Fruit fly (Drosophila melanogaster) whole organism, embryonic: ENCODE results near the gene TTLL4A.

Experiments used
- Atf3 ChIP-seq: fragments of 200-800 bp; sonication (Bioruptor generic); optimal IDR thresholded peaks from 3 replicates; lab custom pipeline; 2016; ENCODE audit warnings: missing biosample characterization, missing genetic modification characterization
- CG12219 ChIP-seq: fragments of 200-800 bp; sonication (Bioruptor generic); optimal IDR thresholded peaks from 3 replicates; lab custom pipeline; 2018; ENCODE audit warnings: missing biosample characterization, mild to moderate bottlenecking, missing genetic modification characterization
- CG12659 ChIP-seq: fragments of 200-800 bp; sonication (Bioruptor generic); optimal IDR thresholded peaks from 3 replicates; lab custom pipeline; 2017; ENCODE audit warnings: mild to moderate bottlenecking, missing biosample characterization, missing genetic modification reagents, missing genetic modification characterization
- CG14860 ChIP-seq: fragments of 200-800 bp; sonication (Bioruptor generic); IDR thresholded peaks from 3 replicates; pipeline ENCODE4 v1.3.6; 2022; ENCODE audit warnings: missing biosample characterization, missing genetic modification characterization; ENCODE audit not compliant: partially characterized antibody
- CG17912 ChIP-seq: fragments of 200-800 bp; sonication (Bioruptor generic); optimal IDR thresholded peaks from 2 replicates; lab custom pipeline; 2018; ENCODE audit warnings: missing biosample characterization, mild to moderate bottlenecking, missing genetic modification characterization
- CG18619 ChIP-seq: fragments of 200-800 bp; sonication (Bioruptor generic); optimal IDR thresholded peaks from 3 replicates; lab custom pipeline; 2017; ENCODE audit warnings: missing biosample characterization, mild to moderate bottlenecking, missing genetic modification characterization
- CG30403 ChIP-seq: fragments of 200-800 bp; sonication (Bioruptor generic); optimal IDR thresholded peaks from 3 replicates; lab custom pipeline; 2016; ENCODE audit warnings: missing biosample characterization, missing genetic modification characterization
- CG31441 ChIP-seq: fragments of 200-800 bp; sonication (Bioruptor generic); IDR thresholded peaks from 2 replicates; pipeline ENCODE4 v1.3.6; 2022; ENCODE audit warnings: missing biosample characterization, missing genetic modification characterization
- CG6854 ChIP-seq: fragments of 200-800 bp; sonication (Bioruptor generic); optimal IDR thresholded peaks from 3 replicates; lab custom pipeline; 2017; ENCODE audit warnings: missing biosample characterization, mild to moderate bottlenecking, missing genetic modification characterization
- CG7786 ChIP-seq: fragments of 200-800 bp; sonication (Bioruptor generic); optimal IDR thresholded peaks from 2 replicates; lab custom pipeline; 2016; ENCODE audit warnings: missing biosample characterization, missing genetic modification characterization
- CG7928 ChIP-seq: fragments of 200-800 bp; sonication (Bioruptor generic); optimal IDR thresholded peaks from 2 replicates; lab custom pipeline; 2017; ENCODE audit warnings: missing biosample characterization, mild to moderate bottlenecking, missing genetic modification characterization
- CG8290 ChIP-seq, 3 experiments: fragments of 200-800 bp; sonication (Bioruptor generic); optimal IDR thresholded peaks; 2 replicates each; lab custom pipeline; 2016 to 2019; ENCODE audit warnings: missing biosample characterization in 3 of 3, missing genetic modification characterization in 3 of 3, mild to moderate bottlenecking in 2 of 3, moderate library complexity in 1 of 3
- CG9727 ChIP-seq: fragments of 200-800 bp; sonication (Bioruptor generic); optimal IDR thresholded peaks from 3 replicates; lab custom pipeline; 2017; ENCODE audit warnings: missing biosample characterization, mild to moderate bottlenecking, missing genetic modification characterization
- CoRest ChIP-seq: fragments of 200-800 bp; sonication (Bioruptor generic); optimal IDR thresholded peaks from 3 replicates; lab custom pipeline; 2018; ENCODE audit warnings: missing biosample characterization, mild to moderate bottlenecking, missing genetic modification characterization, moderate library complexity
- D19B ChIP-seq: fragments of 200-800 bp; sonication (Bioruptor generic); optimal IDR thresholded peaks from 2 replicates; lab custom pipeline; 2017; ENCODE audit warnings: missing biosample characterization, mild to moderate bottlenecking, missing genetic modification characterization
- Dref ChIP-seq: fragments of 200-800 bp; sonication (Bioruptor generic); IDR thresholded peaks from 2 replicates; pipeline ENCODE4 v1.3.6; 2022; ENCODE audit warnings: missing biosample characterization, missing genetic modification characterization
- E2f2 ChIP-seq: fragments of 200-800 bp; sonication (Bioruptor generic); IDR thresholded peaks from 2 replicates; pipeline ENCODE4 v1.3.6; 2022; ENCODE audit warnings: missing biosample characterization, missing genetic modification characterization
- Ets65A ChIP-seq: fragments of 200-800 bp; sonication (Bioruptor generic); peaks from one replicate; lab custom pipeline; 2016; ENCODE audit warnings: missing biosample characterization, missing genetic modification characterization
- HLH3B ChIP-seq: fragments of 200-800 bp; sonication (Bioruptor generic); IDR thresholded peaks from 2 replicates; pipeline ENCODE4 v1.3.6; 2022; ENCODE audit warnings: missing biosample characterization, missing genetic modification characterization
- HLH54F ChIP-seq: fragments of 200-800 bp; sonication (Bioruptor generic); optimal IDR thresholded peaks from 3 replicates; lab custom pipeline; 2016; ENCODE audit warnings: missing biosample characterization, missing genetic modification characterization
- Hand ChIP-seq: fragments of 200-800 bp; sonication (Bioruptor generic); optimal IDR thresholded peaks from 2 replicates; lab custom pipeline; 2017; ENCODE audit warnings: mild to moderate bottlenecking, missing biosample characterization, missing genetic modification reagents, missing genetic modification characterization
- Hmr ChIP-seq: fragments of 200-800 bp; sonication (Bioruptor generic); optimal IDR thresholded peaks from 3 replicates; lab custom pipeline; 2017; ENCODE audit warnings: mild to moderate bottlenecking, missing biosample characterization, missing genetic modification reagents, missing genetic modification characterization
- Med ChIP-seq: fragments of 200-800 bp; sonication (Bioruptor generic); peaks from one replicate; lab custom pipeline; 2016; ENCODE audit warnings: missing biosample characterization, missing genetic modification characterization, mild to moderate bottlenecking, inconsistent platforms, moderate library complexity
- Opbp ChIP-seq: fragments of 200-800 bp; sonication (Bioruptor generic); IDR thresholded peaks from 3 replicates; pipeline ENCODE4 v1.3.6; 2022; ENCODE audit warnings: missing biosample characterization, missing genetic modification characterization; ENCODE audit not compliant: partially characterized antibody
- Optix ChIP-seq: fragments of 200-800 bp; sonication (Bioruptor generic); IDR thresholded peaks from 3 replicates; pipeline ENCODE4 v1.3.6; 2022; ENCODE audit warnings: missing biosample characterization, missing genetic modification characterization
- bowl ChIP-seq: fragments of 200-800 bp; sonication (Bioruptor generic); IDR thresholded peaks from 2 replicates; pipeline ENCODE4 v1.3.6; 2022; ENCODE audit warnings: missing biosample characterization, missing genetic modification characterization
- crol ChIP-seq: fragments of 200-800 bp; sonication (Bioruptor generic); IDR thresholded peaks from 2 replicates; pipeline ENCODE4 v1.3.6; 2022; ENCODE audit warnings: missing biosample characterization, missing genetic modification characterization
- dmrt11E ChIP-seq: fragments of 200-800 bp; sonication (Bioruptor generic); optimal IDR thresholded peaks from 3 replicates; lab custom pipeline; 2018; ENCODE audit warnings: missing biosample characterization, mild to moderate bottlenecking, missing genetic modification characterization, moderate library complexity
- dysf ChIP-seq: fragments of 200-800 bp; sonication (Bioruptor generic); IDR thresholded peaks from 3 replicates; pipeline ENCODE4 v1.3.6; 2022; ENCODE audit warnings: missing biosample characterization, missing genetic modification characterization
- en ChIP-seq: fragments of 200-800 bp; sonication (Bioruptor generic); optimal IDR thresholded peaks from 2 replicates; lab custom pipeline; 2016; ENCODE audit warnings: missing biosample characterization, missing genetic modification characterization
- eve ChIP-seq, 2 experiments: fragments of >200 bp; optimal IDR thresholded peaks; 2 replicates each; lab custom pipeline; 2017; ENCODE audit warnings: missing biosample characterization in 2 of 2, missing genetic modification characterization in 2 of 2
- eyg ChIP-seq: fragments of 200-800 bp; sonication (Bioruptor generic); optimal IDR thresholded peaks from 3 replicates; lab custom pipeline; 2016; ENCODE audit warnings: missing biosample characterization, missing genetic modification characterization
- gce ChIP-seq: fragments of 200-800 bp; sonication (Bioruptor generic); IDR thresholded peaks from 3 replicates; pipeline ENCODE4 v1.3.6; 2022; ENCODE audit warnings: missing biosample characterization, missing genetic modification characterization
- inv ChIP-seq: fragments of 200-800 bp; sonication (Bioruptor generic); IDR thresholded peaks from 2 replicates; pipeline ENCODE4 v1.3.6; 2022; ENCODE audit warnings: missing biosample characterization, missing genetic modification characterization; ENCODE audit not compliant: partially characterized antibody
- jing ChIP-seq: fragments of 200-800 bp; sonication (Bioruptor generic); optimal IDR thresholded peaks from 2 replicates; lab custom pipeline; 2018; ENCODE audit warnings: missing biosample characterization, mild to moderate bottlenecking, missing genetic modification characterization
- mam ChIP-seq: fragments of 200-800 bp; sonication (Bioruptor generic); optimal IDR thresholded peaks from 3 replicates; lab custom pipeline; 2016; ENCODE audit warnings: missing biosample characterization, missing genetic modification characterization
- prd ChIP-seq, 3 experiments: fragments of >200 bp in 2 of 3; fragments of 200-800 bp in 1 of 3; sonication (Bioruptor generic) in 1 of 3; optimal IDR thresholded peaks in 2 of 3; IDR thresholded peaks in 1 of 3; 2 replicates in 2 of 3; 3 replicates in 1 of 3; pipeline versions ENCODE4 v1.3.6 to Lab custom; 2017 to 2022; ENCODE audit warnings: missing biosample characterization in 1 of 3, missing genetic modification characterization in 1 of 3
- sens ChIP-seq: fragments of 200-800 bp; sonication (Bioruptor generic); peaks from one replicate; lab custom pipeline; 2016; ENCODE audit warnings: missing biosample characterization, missing genetic modification characterization
- so ChIP-seq: fragments of 200-800 bp; sonication (Bioruptor generic); IDR thresholded peaks from 3 replicates; pipeline ENCODE4 v1.3.6; 2022; ENCODE audit warnings: missing biosample characterization, missing genetic modification characterization
- toy ChIP-seq: fragments of 200-800 bp; sonication (Bioruptor generic); IDR thresholded peaks from 2 replicates; pipeline ENCODE4 v1.3.6; 2022; ENCODE audit warnings: missing biosample characterization, missing genetic modification characterization
- zfh2 ChIP-seq: fragments of 200-800 bp; sonication (Bioruptor generic); optimal IDR thresholded peaks from 2 replicates; lab custom pipeline; 2016; ENCODE audit warnings: missing biosample characterization, missing genetic modification characterization

TTLL4A gene

dm6 chr2L:11014671-11015070, 25.5 kb downstream of the TTLL4A start (continued):
- TF ChIP-seq dmrt11E (tag; lab: Kevin White, UChicago) = peak; percentile 4
- no peak for TF ChIP-seq HLH54F (GFP tag; lab: Kevin White, UChicago)

- no peak for TF ChIP-seq CG7786 (GFP tag; lab: Kevin White, UChicago)
- peak; percentile 34 for TF ChIP-seq sens
- peak; percentile 35 for TF ChIP-seq Ets65A
These were observed 26.1 kb downstream of the TTLL4A start, which contains the start of gene Acp32CD for dm6 chr2L:11015320-11015719. Gene Acp32CD, plus strand, starts transcription at chr2L:11015620.

dm6 chr2L:11016695-11017094, 27.5 kb downstream of the TTLL4A start, which contains the start of gene CG14913:
Gene CG14913, plus strand, starts transcription at chr2L:11016995.
- TF ChIP-seq Optix (GFP tag; lab: Robert Waterston, UW) (no peak), jing (no peak), eyg (GFP tag; lab: Kevin White, UChicago) (no peak), Ets65A (no peak), en (no peak), CoRest (tag; lab: Kevin White, UChicago) (no peak), CG7928 (GFP tag; lab: Kevin White, UChicago) (no peak), CG14860 (GFP tag; lab: Robert Waterston, UW) (no peak), dysf (GFP tag; lab: Robert Waterston, UW) (no peak), so (no peak), CG30403 (no peak), CG17912 (GFP tag; lab: Kevin White, UChicago) (no peak), bowl (GFP tag; lab: Robert Waterston, UW) (no peak), CG8290 (GFP tag; optimal IDR thresholded peaks at IDR 0.05; lab: Kevin White, UChicago) (no peak), CG8290 (tag; optimal IDR thresholded peaks at IDR 0.05; lab: Kevin White, UChicago) (no peak), Opbp (GFP tag; lab: Robert Waterston, UW) (no peak), CG12659 (no peak), Atf3 (no peak), CG12219 (GFP tag; lab: Kevin White, UChicago) (no peak), mam (GFP tag; lab: Kevin White, UChicago) (no peak)

- TF ChIP-seq D19B = peak; percentile 61
- no peak for TF ChIP-seq E2f2 (GFP tag; lab: Robert Waterston, UW)
- no peak for TF ChIP-seq inv (GFP tag; lab: Robert Waterston, UW)
- TF ChIP-seq CG6854 = no peak
- no peak for TF ChIP-seq HLH3B (GFP tag; lab: Robert Waterston, UW)
- peak; percentile 11 for TF ChIP-seq Ets65A
These were observed 32.4 kb downstream of the TTLL4A start for dm6 chr2L:11021606-11022005.

dm6 chr2L:11022804-11023203, 33.6 kb downstream of the TTLL4A start:
- TF ChIP-seq Ets65A (no peak), sens (peak; percentile 60), prd (optimal IDR thresholded peaks at IDR 0.05; lab: Kevin White, UChicago) (no peak), prd (GFP tag; IDR thresholded peaks at IDR 0.05; lab: Robert Waterston, UW) (peak; percentile 21; the same call in 1 of the 3 replicates), Med (GFP tag; lab: Kevin White, UChicago) (peak; percentile 39)

- TF ChIP-seq zfh2 (GFP tag; lab: Kevin White, UChicago) = no peak
- TF ChIP-seq eve (GFP tag; optimal IDR thresholded peaks at IDR 0.05; lab: Kevin White, UChicago) = no peak
- no peak for TF ChIP-seq Hand (GFP tag; lab: Kevin White, UChicago)
- no peak for TF ChIP-seq Dref (GFP tag; lab: Robert Waterston, UW)
- TF ChIP-seq CG18619 (GFP tag; lab: Kevin White, UChicago) = no peak
- TF ChIP-seq toy = no peak
- no peak for TF ChIP-seq CG9727
- no peak for TF ChIP-seq CG31441 (GFP tag; lab: Robert Waterston, UW)
- no peak for TF ChIP-seq Hmr (GFP tag; lab: Kevin White, UChicago)
- no peak for TF ChIP-seq gce (GFP tag; lab: Robert Waterston, UW)
- no peak for TF ChIP-seq crol (GFP tag; lab: Robert Waterston, UW)
- TF ChIP-seq, all 482 proteins: peak for 0
These were observed 34.7 kb downstream of the TTLL4A start for dm6 chr2L:11023875-11024274.
